Worm (Caenorhabditis elegans) whole organism, late embryonic: Measurements from ENCODE around the gene C25A6.1.

ENCODE experiments used
- C38D4.7 ChIP-seq: fragments of 200-800 bp; sonication (Bioruptor generic); optimal IDR thresholded peaks from 2 replicates; lab custom pipeline; 2018; ENCODE audit warnings: mild to moderate bottlenecking, missing genetic modification characterization, moderate library complexity, missing compliant biosample characterization
- K02D7.2 ChIP-seq: sonication (generic microtip); optimal IDR thresholded peaks from 2 replicates; lab custom pipeline; 2017; ENCODE audit warnings: mild to moderate bottlenecking, missing genetic modification characterization, missing compliant biosample characterization
- T23F11.4 ChIP-seq: fragments of 200-800 bp; sonication (Bioruptor generic); optimal IDR thresholded peaks from 2 replicates; lab custom pipeline; 2018; ENCODE audit warnings: mild to moderate bottlenecking, missing genetic modification characterization, missing compliant biosample characterization
- ama-1 ChIP-seq: fragments of 150-350 bp; optimal IDR thresholded peaks from 2 replicates; lab custom pipeline; 2014
- ceh-14 ChIP-seq: sonication (generic microtip); optimal IDR thresholded peaks from 2 replicates; lab custom pipeline; 2016; ENCODE audit warnings: missing genotype, missing genetic modification characterization, missing compliant biosample characterization
- ceh-2 ChIP-seq: sonication (generic microtip); optimal IDR thresholded peaks from 2 replicates; lab custom pipeline; 2016; ENCODE audit warnings: missing genotype, missing genetic modification characterization, missing compliant biosample characterization
- ceh-22 ChIP-seq: sonication (generic microtip); optimal IDR thresholded peaks from 2 replicates; lab custom pipeline; 2017; ENCODE audit warnings: missing biosample characterization, missing genetic modification characterization
- ceh-24 ChIP-seq: sonication (generic microtip); optimal IDR thresholded peaks from 2 replicates; lab custom pipeline; 2016; ENCODE audit warnings: mild to moderate bottlenecking, missing genetic modification characterization, missing compliant biosample characterization
- ceh-30 ChIP-seq: fragments of 150-350 bp; optimal IDR thresholded peaks from 2 replicates; lab custom pipeline; 2014; ENCODE audit warnings: missing biosample characterization, missing genetic modification characterization
- ceh-31 ChIP-seq: sonication (generic microtip); optimal IDR thresholded peaks from 2 replicates; lab custom pipeline; 2016; ENCODE audit warnings: missing genetic modification characterization, missing compliant biosample characterization
- ceh-34 ChIP-seq: sonication (generic microtip); optimal IDR thresholded peaks from 2 replicates; lab custom pipeline; 2016; ENCODE audit warnings: mild to moderate bottlenecking, missing genetic modification characterization, missing compliant biosample characterization
- ceh-48 ChIP-seq: sonication (generic microtip); optimal IDR thresholded peaks from 2 replicates; lab custom pipeline; 2016; ENCODE audit warnings: missing genetic modification characterization, inconsistent platforms, missing compliant biosample characterization
- ceh-9 ChIP-seq: sonication (generic microtip); optimal IDR thresholded peaks from 2 replicates; lab custom pipeline; 2016; ENCODE audit warnings: mild to moderate bottlenecking, missing genetic modification characterization, inconsistent platforms, missing compliant biosample characterization
- dmd-4 ChIP-seq: sonication (generic microtip); optimal IDR thresholded peaks from 2 replicates; lab custom pipeline; 2016; ENCODE audit warnings: borderline replicate concordance, missing genetic modification characterization, missing compliant biosample characterization
- dve-1 ChIP-seq: sonication (generic microtip); optimal IDR thresholded peaks from 2 replicates; lab custom pipeline; 2017; ENCODE audit warnings: antibody characterized with exemption, mild to moderate bottlenecking, missing genetic modification characterization, missing compliant biosample characterization
- elt-2 ChIP-seq: sonication (generic microtip); optimal IDR thresholded peaks from 2 replicates; lab custom pipeline; 2016; ENCODE audit warnings: missing genetic modification reagents, missing genetic modification characterization, missing compliant biosample characterization
- fax-1 ChIP-seq: sonication (generic microtip); optimal IDR thresholded peaks from 2 replicates; lab custom pipeline; 2016; ENCODE audit warnings: missing genotype, missing genetic modification characterization, missing compliant biosample characterization
- fkh-6 ChIP-seq: sonication (generic microtip); optimal IDR thresholded peaks from 2 replicates; lab custom pipeline; 2016; ENCODE audit warnings: missing genetic modification characterization, missing compliant biosample characterization
- gmeb-2 ChIP-seq: sonication (generic microtip); optimal IDR thresholded peaks from 2 replicates; lab custom pipeline; 2016; ENCODE audit warnings: missing genetic modification characterization, inconsistent platforms, missing compliant biosample characterization
- hlh-13 ChIP-seq: fragments of 200-800 bp; sonication (Bioruptor generic); optimal IDR thresholded peaks from 2 replicates; lab custom pipeline; 2018; ENCODE audit warnings: mild to moderate bottlenecking, missing genetic modification characterization, missing compliant biosample characterization
- hlh-15 ChIP-seq: sonication (generic microtip); optimal IDR thresholded peaks from 2 replicates; lab custom pipeline; 2016; ENCODE audit warnings: missing genetic modification characterization, missing compliant biosample characterization
- hlh-30 ChIP-seq: sonication (generic microtip); optimal IDR thresholded peaks from 2 replicates; lab custom pipeline; 2017; ENCODE audit warnings: antibody characterized with exemption, missing genetic modification characterization, missing compliant biosample characterization; ENCODE audit not compliant: insufficient read depth
- hlh-6 ChIP-seq: sonication (generic microtip); optimal IDR thresholded peaks from 2 replicates; lab custom pipeline; 2016; ENCODE audit warnings: missing genotype, missing genetic modification characterization, missing compliant biosample characterization
- madf-2 ChIP-seq: sonication (generic microtip); optimal IDR thresholded peaks from 2 replicates; lab custom pipeline; 2017; ENCODE audit warnings: missing genetic modification characterization, missing compliant biosample characterization
- nhr-232 ChIP-seq: sonication (generic microtip); optimal IDR thresholded peaks from 2 replicates; lab custom pipeline; 2016; ENCODE audit warnings: missing genetic modification characterization, missing compliant biosample characterization
- pag-3 ChIP-seq: sonication (generic microtip); optimal IDR thresholded peaks from 2 replicates; lab custom pipeline; 2016; ENCODE audit warnings: missing compliant biosample characterization, missing genetic modification characterization, borderline replicate concordance
- pax-1 ChIP-seq: fragments of 150-350 bp; optimal IDR thresholded peaks from 2 replicates; lab custom pipeline; 2014; ENCODE audit warnings: missing biosample characterization, missing genetic modification characterization
- pha-2 ChIP-seq: sonication (generic microtip); optimal IDR thresholded peaks from 2 replicates; lab custom pipeline; 2017; ENCODE audit warnings: mild to moderate bottlenecking, missing genetic modification characterization, missing compliant biosample characterization
- pha-4 ChIP-seq: fragments of 150-350 bp; optimal IDR thresholded peaks from 2 replicates; lab custom pipeline; 2018; ENCODE audit warnings: missing biosample characterization, missing genetic modification reagents, missing genetic modification characterization
- pqm-1 ChIP-seq: sonication (generic microtip); optimal IDR thresholded peaks from 2 replicates; lab custom pipeline; 2016; ENCODE audit warnings: missing genetic modification characterization, missing compliant biosample characterization
- pros-1 ChIP-seq: fragments of 150-350 bp; optimal IDR thresholded peaks from 2 replicates; lab custom pipeline; 2014; ENCODE audit warnings: missing biosample characterization, missing genetic modification reagents, missing genetic modification characterization
- ref-2 ChIP-seq: sonication (generic microtip); optimal IDR thresholded peaks from 2 replicates; lab custom pipeline; 2016; ENCODE audit warnings: missing genetic modification characterization, missing compliant biosample characterization
- tbx-7 ChIP-seq: sonication (generic microtip); optimal IDR thresholded peaks from 2 replicates; lab custom pipeline; 2016; ENCODE audit warnings: missing genotype, missing genetic modification characterization, missing compliant biosample characterization
- ttx-3 ChIP-seq: sonication (generic microtip); optimal IDR thresholded peaks from 2 replicates; lab custom pipeline; 2016; ENCODE audit warnings: missing genetic modification reagents, missing genetic modification characterization, missing compliant biosample characterization
- unc-3 ChIP-seq, 2 experiments: fragments of 200-800 bp in 1 of 2; sonication (Bioruptor generic) in 1 of 2; sonication (generic microtip) in 1 of 2; conservative IDR thresholded peaks in 1 of 2; optimal IDR thresholded peaks in 1 of 2; 2 replicates each; pipeline versions ENCODE4 v1.3.6 to Lab custom; 2016 to 2022; ENCODE audit warnings: missing compliant biosample characterization in 2 of 2, missing genetic modification characterization in 2 of 2, missing genetic modification reagents in 1 of 2

C25A6.1 gene

ce11 chrV:5439068-5439467, 30.7 kb downstream of the C25A6.1 start, which contains the start of gene snpc-1.3:
Gene snpc-1.3 (minus strand): TSS chrV:5439168.
- no peak for TF ChIP-seq ref-2 (tag; lab: Kevin White, UChicago)
- TF ChIP-seq T23F11.4 (GFP tag; lab: Kevin White, UChicago), result no peak
- TF ChIP-seq ceh-2, result no peak
- no peak for TF ChIP-seq ceh-34 (tag; lab: Kevin White, UChicago)
- no peak for TF ChIP-seq hlh-13 (GFP tag; lab: Kevin White, UChicago)
- no peak for TF ChIP-seq madf-2
- no peak for TF ChIP-seq dve-1 (tag; lab: Kevin White, UChicago)
- TF ChIP-seq gmeb-2 (tag; lab: Kevin White, UChicago), result no peak
- no peak for TF ChIP-seq pax-1 (tag; lab: Kevin White, UChicago)
- TF ChIP-seq pag-3 (tag; lab: Kevin White, UChicago), result no peak
- no peak for TF ChIP-seq C38D4.7 (GFP tag; lab: Kevin White, UChicago)
- TF ChIP-seq K02D7.2 (tag; lab: Kevin White, UChicago), result no peak

ce11 chrV:5442366-5442765, 34.0 kb downstream of the C25A6.1 start:
- TF ChIP-seq ceh-34 (tag; lab: Kevin White, UChicago) (no peak), pha-2 (tag; lab: Kevin White, UChicago) (no peak), pag-3 (tag; lab: Kevin White, UChicago) (no peak), ceh-2 (no peak), fax-1 (tag; lab: Kevin White, UChicago) (no peak), ceh-48 (no peak), unc-3 (GFP tag; conservative IDR thresholded peaks at IDR 0.05; lab: Robert Waterston, UW) (no peak), unc-3 (tag; optimal IDR thresholded peaks at IDR 0.05; lab: Kevin White, UChicago) (no peak), ceh-14 (tag; lab: Kevin White, UChicago) (no peak)
- TF ChIP-seq, all 69 proteins: peak for 0

ce11 chrV:5444037-5444436, 35.7 kb downstream of the C25A6.1 start:
- no peak for TF ChIP-seq hlh-15 (tag; lab: Kevin White, UChicago)
- no peak for TF ChIP-seq elt-2 (tag; lab: Kevin White, UChicago)
- no peak for TF ChIP-seq unc-3 (GFP tag; conservative IDR thresholded peaks at IDR 0.05; lab: Robert Waterston, UW)
- TF ChIP-seq unc-3 (tag; optimal IDR thresholded peaks at IDR 0.05; lab: Kevin White, UChicago), result no peak
- no peak for TF ChIP-seq dmd-4 (tag; lab: Kevin White, UChicago)
- TF ChIP-seq ama-1, result no peak
- TF ChIP-seq ttx-3 (tag; lab: Kevin White, UChicago), result no peak
- no peak for TF ChIP-seq ceh-22
- no peak for TF ChIP-seq pqm-1 (tag; lab: Kevin White, UChicago)
- no peak for TF ChIP-seq pros-1 (tag; lab: Kevin White, UChicago)

- TF ChIP-seq unc-3 (GFP tag; conservative IDR thresholded peaks at IDR 0.05; lab: Robert Waterston, UW) (no peak), unc-3 (tag; optimal IDR thresholded peaks at IDR 0.05; lab: Kevin White, UChicago) (no peak), hlh-6 (tag; lab: Kevin White, UChicago) (no peak), ceh-24 (tag; lab: Kevin White, UChicago) (no peak), ceh-9 (tag; lab: Kevin White, UChicago) (no peak), ceh-31 (tag; lab: Kevin White, UChicago) (no peak), ttx-3 (tag; lab: Kevin White, UChicago) (no peak), hlh-30 (tag; lab: Kevin White, UChicago) (no peak), tbx-7 (tag; lab: Kevin White, UChicago) (no peak), fkh-6 (no peak), nhr-232 (tag; lab: Kevin White, UChicago) (no peak), ceh-48 (no peak), ceh-30 (no peak), pha-4 (tag; lab: Kevin White, UChicago) (no peak), ama-1 (no peak), gmeb-2 (tag; lab: Kevin White, UChicago) (no peak)
These were observed 37.5 kb downstream of the C25A6.1 start, which contains the start of gene F08F3.1 for ce11 chrV:5445839-5446238. Gene F08F3.1 (plus strand): TSS chrV:5446139.
